Worm (Caenorhabditis elegans) whole organism, L2 larva: ENCODE results near the gene del-1.

Source experiments
- Y55F3AM.14 ChIP-seq: fragments of 200-800 bp; sonication (Bioruptor generic); optimal IDR thresholded peaks from 2 replicates; lab custom pipeline; 2018; ENCODE audit warnings: mild to moderate bottlenecking, missing genetic modification characterization, missing compliant biosample characterization
- alr-1 ChIP-seq: fragments of 150-350 bp; optimal IDR thresholded peaks from 2 replicates; lab custom pipeline; 2014; ENCODE audit warnings: missing biosample characterization, missing genetic modification characterization
- aly-2 ChIP-seq: fragments of 150-350 bp; optimal IDR thresholded peaks from 2 replicates; lab custom pipeline; 2014; ENCODE audit warnings: missing biosample characterization, missing genetic modification characterization
- ama-1 ChIP-seq: fragments of 150-350 bp; optimal IDR thresholded peaks from 2 replicates; lab custom pipeline; 2018; ENCODE audit warnings: inconsistent platforms
- egl-27 ChIP-seq: sonication (generic microtip); optimal IDR thresholded peaks from 3 replicates; lab custom pipeline; 2017; ENCODE audit warnings: missing biosample characterization, missing genetic modification reagents, missing genetic modification characterization
- elt-1 ChIP-seq: fragments of 150-350 bp; optimal IDR thresholded peaks from 2 replicates; lab custom pipeline; 2014; ENCODE audit warnings: missing biosample characterization, missing genetic modification characterization
- fos-1 ChIP-seq: fragments of 150-350 bp; optimal IDR thresholded peaks from 2 replicates; lab custom pipeline; 2014; ENCODE audit warnings: missing biosample characterization, missing genetic modification characterization
- nhr-12 ChIP-seq: fragments of 150-350 bp; optimal IDR thresholded peaks from 2 replicates; lab custom pipeline; 2014; ENCODE audit warnings: missing biosample characterization, missing genetic modification characterization
- nhr-23 ChIP-seq: fragments of 150-350 bp; optimal IDR thresholded peaks from 2 replicates; lab custom pipeline; 2014; ENCODE audit warnings: missing biosample characterization, missing genetic modification reagents, missing genetic modification characterization
- nhr-237 ChIP-seq: fragments of 150-350 bp; optimal IDR thresholded peaks from 2 replicates; lab custom pipeline; 2014; ENCODE audit warnings: missing biosample characterization, missing genetic modification characterization
- nhr-25 ChIP-seq: fragments of 150-350 bp; sonication (generic microtip); optimal IDR thresholded peaks from 3 replicates; lab custom pipeline; 2014; ENCODE audit warnings: missing biosample characterization, missing genetic modification characterization
- snpc-4 ChIP-seq: fragments of 150-350 bp; optimal IDR thresholded peaks from 2 replicates; lab custom pipeline; 2014; ENCODE audit warnings: missing biosample characterization, missing genetic modification characterization
- unc-62 ChIP-seq: fragments of 150-350 bp; optimal IDR thresholded peaks from 2 replicates; lab custom pipeline; 2014; ENCODE audit warnings: missing biosample characterization, missing genetic modification reagents, missing genetic modification characterization
- ztf-11 ChIP-seq: sonication (generic microtip); optimal IDR thresholded peaks from 2 replicates; lab custom pipeline; 2017; ENCODE audit warnings: missing biosample characterization, missing genetic modification characterization

ce11 chrX:14267781-14268180 lies at the start of gene del-1:
- TF ChIP-seq fos-1 (tag; lab: Kevin White, UChicago) = no peak
- no peak for TF ChIP-seq egl-27 (tag; lab: Kevin White, UChicago)
- no peak for TF ChIP-seq Y55F3AM.14 (GFP tag; lab: Kevin White, UChicago)
- TF ChIP-seq unc-62 (GFP tag; lab: Kevin White, UChicago) = no peak
- TF ChIP-seq nhr-25 (tag; lab: Kevin White, UChicago) = no peak
- TF ChIP-seq nhr-12 = no peak
- TF ChIP-seq ama-1 (lab: Kevin White, UChicago) = no peak
- no peak for TF ChIP-seq snpc-4 (tag; lab: Kevin White, UChicago)
- no peak for TF ChIP-seq aly-2 (tag; lab: Kevin White, UChicago)
- no peak for TF ChIP-seq elt-1 (tag; lab: Kevin White, UChicago)
- TF ChIP-seq nhr-23 (tag; lab: Kevin White, UChicago) = no peak
- TF ChIP-seq ztf-11 (tag; lab: Kevin White, UChicago) = no peak
- no peak for TF ChIP-seq nhr-237 (tag; lab: Kevin White, UChicago)
- TF ChIP-seq alr-1 (tag; lab: Kevin White, UChicago) = no peak
